Worm (Caenorhabditis elegans): Measurements from ENCODE around the gene C14E2.1.

DNA sequence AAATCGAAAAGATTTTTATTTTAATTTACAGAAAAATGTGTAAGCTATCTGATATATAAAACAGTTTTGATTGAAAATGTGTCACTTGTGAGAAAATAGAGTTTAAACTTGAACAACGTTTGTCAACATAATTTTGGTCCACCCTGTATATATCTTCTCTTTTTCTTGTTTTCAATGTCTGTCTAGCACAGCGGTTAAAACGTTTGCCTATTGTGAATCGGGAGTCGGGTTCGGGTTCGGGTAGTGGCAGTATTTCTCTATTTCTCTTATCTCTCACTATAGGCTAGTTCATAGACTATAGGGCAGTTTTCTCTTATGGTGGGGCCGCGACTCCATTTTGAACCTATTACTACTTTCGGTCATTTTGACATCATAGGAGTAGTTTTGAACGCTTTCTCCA, 35.2 kb upstream of the C14E2.1 start:
- TF ChIP-seq ztf-11 (tag; optimal IDR thresholded peaks at IDR 0.05): no peak
- no peak for TF ChIP-seq skn-1 (tag; optimal IDR thresholded peaks at IDR 0.05)
- no peak for TF ChIP-seq ceh-16 (tag; optimal IDR thresholded peaks at IDR 0.05)
- TF ChIP-seq nhr-237 (tag; optimal IDR thresholded peaks at IDR 0.05): no peak
- TF ChIP-seq nhr-12 (tag; optimal IDR thresholded peaks at IDR 0.05): no peak
- no peak for TF ChIP-seq R02D3.7 (tag; optimal IDR thresholded peaks at IDR 0.05)
- TF ChIP-seq unc-39 (tag; optimal IDR thresholded peaks at IDR 0.05): no peak
- TF ChIP-seq peb-1 (tag; optimal IDR thresholded peaks at IDR 0.05): no peak

Data from whole organism, L2 larva.